Worm (Caenorhabditis elegans) whole organism, L1 larva: ENCODE results near the gene sql-1.

Experiments used
- C34B4.2 ChIP-seq: sonication (generic microtip); optimal IDR thresholded peaks from 2 replicates; lab custom pipeline; 2017; ENCODE audit warnings: mild to moderate bottlenecking, missing genetic modification characterization, missing compliant biosample characterization
- aly-2 ChIP-seq: fragments of 150-350 bp; optimal IDR thresholded peaks from 2 replicates; lab custom pipeline; 2014; ENCODE audit warnings: missing biosample characterization, missing genetic modification characterization
- ces-1 ChIP-seq: fragments of 150-350 bp; optimal IDR thresholded peaks from 2 replicates; lab custom pipeline; 2014; ENCODE audit warnings: missing biosample characterization, missing genetic modification reagents, missing genetic modification characterization
- lsy-2 ChIP-seq, 2 experiments: fragments of 150-350 bp; optimal IDR thresholded peaks; 2 replicates each; lab custom pipeline; 2014; ENCODE audit warnings: missing biosample characterization in 2 of 2, missing genetic modification characterization in 2 of 2
- nhr-237 ChIP-seq: fragments of 150-350 bp; optimal IDR thresholded peaks from 2 replicates; lab custom pipeline; 2014; ENCODE audit warnings: missing biosample characterization, missing genetic modification characterization
- nhr-76 ChIP-seq: sonication (generic microtip); optimal IDR thresholded peaks from 2 replicates; lab custom pipeline; 2017; ENCODE audit warnings: missing biosample characterization, missing genetic modification characterization
- nhr-77 ChIP-seq: fragments of 150-350 bp; optimal IDR thresholded peaks from 2 replicates; lab custom pipeline; 2014; ENCODE audit warnings: missing biosample characterization, missing genetic modification characterization
- snpc-4 ChIP-seq: fragments of 150-350 bp; optimal IDR thresholded peaks from 2 replicates; lab custom pipeline; 2014; ENCODE audit warnings: missing biosample characterization, missing genetic modification characterization
- zag-1 ChIP-seq: fragments of 150-350 bp; optimal IDR thresholded peaks from 2 replicates; lab custom pipeline; 2014; ENCODE audit warnings: missing biosample characterization, missing genetic modification characterization

- TF ChIP-seq nhr-237 (tag; lab: Kevin White, UChicago) (no peak), snpc-4 (tag; lab: Kevin White, UChicago) (no peak), C34B4.2 (no peak), lsy-2 (tag; optimal IDR thresholded peaks at IDR 0.05; lab: Kevin White, UChicago) (no peak), nhr-76 (tag; lab: Kevin White, UChicago) (no peak), aly-2 (tag; lab: Kevin White, UChicago) (no peak), ces-1 (no peak), nhr-77 (tag; lab: Kevin White, UChicago) (no peak), zag-1 (tag; lab: Kevin White, UChicago) (no peak)
Measured at ce11 chrIII:12455651-12456420, 43.5 kb upstream of the sql-1 start.
